Fruit fly (Drosophila melanogaster): Measurements from ENCODE around the gene CG7208.

CG7208 gene

dm6 chr3R:18168929-18169350 lies 16.6 kb downstream of the CG7208 start (continued):
- TF ChIP-seq Lpt (GFP tag; optimal IDR thresholded peaks at IDR 0.05) (no peak), Hr38 (GFP tag; optimal IDR thresholded peaks at IDR 0.05) (no peak), CG3032 (tag; optimal IDR thresholded peaks at IDR 0.05) (peak; percentile 28), CG7368 (GFP tag; optimal IDR thresholded peaks at IDR 0.05) (no peak), svp (GFP tag) (peak; percentile 71), CG6276 (GFP tag; optimal IDR thresholded peaks at IDR 0.05) (peak; percentile 52), pdm3 (GFP tag; optimal IDR thresholded peaks at IDR 0.05) (peak; percentile 29), cyc (GFP tag; optimal IDR thresholded peaks at IDR 0.05) (peak; percentile 14)

DNA sequence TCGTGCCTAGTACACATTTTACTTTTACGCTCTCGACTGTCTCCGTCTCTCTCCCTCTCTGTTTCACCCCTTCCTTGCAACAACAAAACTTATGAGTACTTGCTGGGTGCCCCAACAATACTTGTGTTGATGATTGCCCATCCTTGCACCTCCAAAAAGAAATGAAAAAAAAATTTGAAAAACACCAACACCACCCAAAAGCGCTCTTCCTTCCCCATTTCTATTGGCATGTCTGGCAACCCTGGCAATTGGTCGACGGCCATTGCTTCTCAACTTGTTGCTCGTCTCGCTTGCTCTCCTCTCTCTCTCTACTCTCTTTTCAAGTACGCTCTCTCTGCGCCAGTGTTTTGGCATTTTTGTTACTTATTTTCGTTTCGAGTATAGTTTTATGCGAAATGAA lies 17.1 kb downstream of the CG7208 start:
- TF ChIP-seq esn (GFP tag; optimal IDR thresholded peaks at IDR 0.05) (peak; percentile 49), Eip78C (GFP tag) (no peak), Lpt (GFP tag; optimal IDR thresholded peaks at IDR 0.05) (peak; percentile 23), acj6 (GFP tag; optimal IDR thresholded peaks at IDR 0.05) (peak; percentile 1), Hr38 (GFP tag; optimal IDR thresholded peaks at IDR 0.05) (no peak), Hr39 (GFP tag; optimal IDR thresholded peaks at IDR 0.05) (peak; percentile 25), CG11762 (GFP tag; optimal IDR thresholded peaks at IDR 0.05; ENCODE audit: insufficient read depth) (peak; percentile 5), Hr4 (GFP tag; optimal IDR thresholded peaks at IDR 0.05) (peak; percentile 11), Sox15 (GFP tag; optimal IDR thresholded peaks at IDR 0.05) (no peak), salr (GFP tag; optimal IDR thresholded peaks at IDR 0.05) (no peak), CG11294 (GFP tag; IDR thresholded peaks at IDR 0.05) (no peak), fd85E (GFP tag; optimal IDR thresholded peaks at IDR 0.05) (no peak), Met (GFP tag; optimal IDR thresholded peaks at IDR 0.05) (peak; percentile 14), net (GFP tag; optimal IDR thresholded peaks at IDR 0.05) (peak; percentile 39), ss (GFP tag; optimal IDR thresholded peaks at IDR 0.05) (peak in 1 of 2 experiments; percentile 12), svp (GFP tag) (no peak), dsx (GFP tag; optimal IDR thresholded peaks at IDR 0.05; ENCODE audit: poor library complexity, severe bottlenecking) (peak; percentile 19), CG9139 (GFP tag; optimal IDR thresholded peaks at IDR 0.05) (peak; percentile 25), CG7368 (GFP tag; optimal IDR thresholded peaks at IDR 0.05) (peak; percentile 59), CG6163 (GFP tag; IDR thresholded peaks at IDR 0.05) (peak; percentile 45; the same call in 2 of the 3 replicates), CG6808 (GFP tag; optimal IDR thresholded peaks at IDR 0.05) (peak; percentile 58), OdsH (GFP tag; optimal IDR thresholded peaks at IDR 0.05) (peak; percentile 33), Ets21C (GFP tag; optimal IDR thresholded peaks at IDR 0.05) (no peak), CG34406 (GFP tag; optimal IDR thresholded peaks at IDR 0.05) (peak; percentile 52), CG3919 (GFP tag; optimal IDR thresholded peaks at IDR 0.05) (peak; percentile 54), CG15336 (GFP tag; IDR thresholded peaks at IDR 0.05) (0 out of 2 replicates have a peak, but pooled peaks have one; percentile 10), CG32006 (GFP tag; optimal IDR thresholded peaks at IDR 0.05) (peak; percentile 18), CG11902 (GFP tag; optimal IDR thresholded peaks at IDR 0.05) (no peak), CG31627 (GFP tag; optimal IDR thresholded peaks at IDR 0.05) (peak; percentile 29), vri (GFP tag; optimal IDR thresholded peaks at IDR 0.05) (peak; percentile 4), CG8632 (GFP tag; optimal IDR thresholded peaks at IDR 0.05) (peak; percentile 36), Sox102F (GFP tag; optimal IDR thresholded peaks at IDR 0.05) (peak; percentile 33), eg (GFP tag; IDR thresholded peaks at IDR 0.05) (peak; percentile 47; the same call in 2 of the 3 replicates), achi (GFP tag; optimal IDR thresholded peaks at IDR 0.05) (peak; percentile 35), pdm3 (GFP tag; optimal IDR thresholded peaks at IDR 0.05) (no peak), Blimp-1 (GFP tag; optimal IDR thresholded peaks at IDR 0.05) (no peak), Sox14 (GFP tag; optimal IDR thresholded peaks at IDR 0.05) (peak; percentile 38), CG3032 (tag; optimal IDR thresholded peaks at IDR 0.05) (no peak), fkh (GFP tag; optimal IDR thresholded peaks at IDR 0.05) (no peak), Smox (GFP tag; optimal IDR thresholded peaks at IDR 0.05) (no peak), topi (GFP tag; optimal IDR thresholded peaks at IDR 0.05) (peak; percentile 32), CG10669 (GFP tag; optimal IDR thresholded peaks at IDR 0.05) (no peak)
